Worm (Caenorhabditis elegans): ENCODE results near the gene C46C11.4.

C46C11.4 gene

ce11 chrX:4662964-4663684 is 16.1 kb upstream of the C46C11.4 start:
- TF ChIP-seq egl-27 (tag; optimal IDR thresholded peaks at IDR 0.05) (no peak), ceh-9 (tag; optimal IDR thresholded peaks at IDR 0.05) (no peak), pqm-1 (tag; optimal IDR thresholded peaks at IDR 0.05) (peak; percentile 21), eor-1 (tag; optimal IDR thresholded peaks at IDR 0.05) (no peak), nfya-1 (tag; optimal IDR thresholded peaks at IDR 0.05; ENCODE audit: insufficient read depth) (peak; percentile 33), nhr-23 (tag; optimal IDR thresholded peaks at IDR 0.05) (no peak), elt-2 (tag; optimal IDR thresholded peaks at IDR 0.05) (peak; percentile 5), tbx-2 (tag; optimal IDR thresholded peaks at IDR 0.05) (no peak)

- TF ChIP-seq ceh-28 (tag; optimal IDR thresholded peaks at IDR 0.05) (peak; percentile 61), unc-62 (GFP tag; optimal IDR thresholded peaks at IDR 0.05) (no peak), hmg-11 (tag; optimal IDR thresholded peaks at IDR 0.05) (peak; percentile 29), skn-1 (tag; optimal IDR thresholded peaks at IDR 0.05) (peak; percentile 23), nhr-28 (tag; optimal IDR thresholded peaks at IDR 0.05) (no peak), unc-39 (tag; optimal IDR thresholded peaks at IDR 0.05) (no peak), snpc-4 (tag; optimal IDR thresholded peaks at IDR 0.05) (peak; percentile 1), fos-1 (tag; optimal IDR thresholded peaks at IDR 0.05) (no peak), elt-1 (tag; optimal IDR thresholded peaks at IDR 0.05) (no peak), ceh-82 (tag; optimal IDR thresholded peaks at IDR 0.05) (no peak), ztf-11 (tag; optimal IDR thresholded peaks at IDR 0.05) (no peak), nhr-12 (tag; optimal IDR thresholded peaks at IDR 0.05) (no peak), nhr-237 (tag; optimal IDR thresholded peaks at IDR 0.05) (no peak), lsy-12 (tag; optimal IDR thresholded peaks at IDR 0.05) (no peak), fkh-10 (GFP tag; optimal IDR thresholded peaks at IDR 0.05) (no peak), mdl-1 (tag; optimal IDR thresholded peaks at IDR 0.05) (no peak), R02D3.7 (tag; optimal IDR thresholded peaks at IDR 0.05) (no peak), eor-1 (tag; optimal IDR thresholded peaks at IDR 0.05) (no peak), nhr-77 (tag; optimal IDR thresholded peaks at IDR 0.05) (no peak), lin-39 (tag; optimal IDR thresholded peaks at IDR 0.05) (peak; percentile 25), nhr-43 (tag; optimal IDR thresholded peaks at IDR 0.05; ENCODE audit: poor library complexity, severe bottlenecking) (peak; percentile 4), nhr-76 (tag; optimal IDR thresholded peaks at IDR 0.05) (no peak), tbx-2 (tag; optimal IDR thresholded peaks at IDR 0.05) (no peak), egl-27 (tag; optimal IDR thresholded peaks at IDR 0.05) (no peak), ztf-4 (tag; optimal IDR thresholded peaks at IDR 0.05) (no peak), nfya-1 (tag; optimal IDR thresholded peaks at IDR 0.05; ENCODE audit: insufficient read depth) (peak; percentile 34), aly-2 (tag; optimal IDR thresholded peaks at IDR 0.05) (no peak), pha-4 (tag; optimal IDR thresholded peaks at IDR 0.05) (peak; percentile 85), mml-1 (tag; optimal IDR thresholded peaks at IDR 0.05) (no peak), sea-2 (GFP tag; optimal IDR thresholded peaks at IDR 0.05) (no peak), ama-1 (optimal IDR thresholded peaks at IDR 0.05) (no peak), daf-12 (tag; optimal IDR thresholded peaks at IDR 0.05) (no peak), zag-1 (tag; optimal IDR thresholded peaks at IDR 0.05) (no peak), nhr-67 (tag; optimal IDR thresholded peaks at IDR 0.05) (no peak), lin-15B (tag; optimal IDR thresholded peaks at IDR 0.05) (no peak), ceh-16 (tag; optimal IDR thresholded peaks at IDR 0.05) (no peak), elt-2 (tag; optimal IDR thresholded peaks at IDR 0.05) (peak; percentile 88), egl-5 (tag; optimal IDR thresholded peaks at IDR 0.05) (no peak), ZK546.5 (tag; optimal IDR thresholded peaks at IDR 0.05) (no peak), elt-3 (tag; optimal IDR thresholded peaks at IDR 0.05) (peak in 1 of 3 experiments; percentile 36), nhr-25 (tag; optimal IDR thresholded peaks at IDR 0.05) (peak; percentile 75), nhr-23 (tag; optimal IDR thresholded peaks at IDR 0.05) (peak; percentile 62), jun-1 (tag; optimal IDR thresholded peaks at IDR 0.05) (no peak), fkh-2 (tag; optimal IDR thresholded peaks at IDR 0.05) (no peak), ceh-9 (tag; optimal IDR thresholded peaks at IDR 0.05) (no peak), nhr-11 (tag; optimal IDR thresholded peaks at IDR 0.05) (no peak), pqm-1 (tag; optimal IDR thresholded peaks at IDR 0.05) (peak; percentile 81)
These were observed 15.4 kb upstream of the C46C11.4 start for ce11 chrX:4662293-4662825.
